Fruit fly (Drosophila melanogaster): Measurements from ENCODE around the gene Dci.
A peak's percentile ranks its signal among the peaks of the same experiment; 100 is the strongest.

The Dci gene

DNA sequence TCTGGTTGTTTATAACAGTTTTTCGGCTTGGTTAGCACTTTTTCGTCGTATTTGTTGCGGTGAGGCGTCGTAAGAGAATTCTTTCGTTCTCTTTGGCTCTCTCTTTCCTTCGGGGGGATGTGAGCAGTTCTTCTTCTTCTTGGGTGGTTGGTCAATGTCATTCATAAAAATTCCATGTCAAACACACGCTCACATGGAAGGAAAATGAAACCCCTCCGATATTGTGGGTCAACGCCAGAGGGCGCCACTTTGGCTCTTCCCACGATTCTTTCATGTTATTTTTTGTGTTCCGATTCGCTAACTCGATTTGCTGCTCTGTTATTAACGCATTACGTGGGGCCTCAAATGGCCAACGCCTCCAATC lies 31.7 kb downstream of the Dci start (continued):
- TF ChIP-seq Hr78 (GFP tag; optimal IDR thresholded peaks at IDR 0.05) (peak in 1 of 2 experiments; percentile 51), zen2 (GFP tag; IDR thresholded peaks at IDR 0.05; ENCODE audit: partially characterized antibody) (no peak), CG13624 (GFP tag; optimal IDR thresholded peaks at IDR 0.05) (no peak), ash1 (GFP tag; optimal IDR thresholded peaks at IDR 0.05) (no peak), CG3163 (GFP tag; optimal IDR thresholded peaks at IDR 0.05) (peak; percentile 94), Lim3 (GFP tag; IDR thresholded peaks at IDR 0.05) (no peak), CG12942 (GFP tag; optimal IDR thresholded peaks at IDR 0.05) (no peak), NC2α (GFP tag; optimal IDR thresholded peaks at IDR 0.05) (no peak), Nf-YA (GFP tag; IDR thresholded peaks at IDR 0.05) (no peak), ftz-f1 (GFP tag; optimal IDR thresholded peaks at IDR 0.05) (no peak), CG6791 (GFP tag; IDR thresholded peaks at IDR 0.05; ENCODE audit: partially characterized antibody) (peak; percentile 45; the same call in 1 of the 3 replicates), CG17385 (GFP tag; optimal IDR thresholded peaks at IDR 0.05) (peak; percentile 85), CG9609 (GFP tag; optimal IDR thresholded peaks at IDR 0.05) (no peak), br (optimal IDR thresholded peaks at IDR 0.05) (no peak), Nf-YB (GFP tag; optimal IDR thresholded peaks at IDR 0.05) (no peak), CG15514 (GFP tag; optimal IDR thresholded peaks at IDR 0.05) (peak; percentile 7), CG8290 (GFP tag; optimal IDR thresholded peaks at IDR 0.05) (no peak), CG8290 (tag; optimal IDR thresholded peaks at IDR 0.05) (peak in 1 of 2 experiments; percentile 19), yki (optimal IDR thresholded peaks at IDR 0.05) (no peak), CG31365 (tag; optimal IDR thresholded peaks at IDR 0.05) (no peak), mirr (GFP tag; optimal IDR thresholded peaks at IDR 0.05) (peak; percentile 34), en (GFP tag; optimal IDR thresholded peaks at IDR 0.05) (no peak), Side (GFP tag; optimal IDR thresholded peaks at IDR 0.05) (no peak), ken (GFP tag; IDR thresholded peaks at IDR 0.05) (peak; percentile 20; the same call in 1 of the 3 replicates), CoRest (tag; optimal IDR thresholded peaks at IDR 0.05) (no peak), Ravus (GFP tag; IDR thresholded peaks at IDR 0.05) (no peak), Gug (GFP tag; IDR thresholded peaks at IDR 0.05) (no peak), CG2199 (GFP tag; IDR thresholded peaks at IDR 0.05) (0 out of 3 replicates have a peak, but pooled peaks have one; percentile 11), sug (tag; optimal IDR thresholded peaks at IDR 0.05) (peak; percentile 41), CG1024 (GFP tag; IDR thresholded peaks at IDR 0.05) (peak; percentile 41; the same call in 1 of the 2 replicates), kni (GFP tag; optimal IDR thresholded peaks at IDR 0.05) (peak; percentile 21), Rfx (GFP tag; IDR thresholded peaks at IDR 0.05) (0 out of 2 replicates have a peak, but pooled peaks have one; percentile 29), CTCF (GFP tag; optimal IDR thresholded peaks at IDR 0.05) (peak; percentile 91), CG7839 (tag; optimal IDR thresholded peaks at IDR 0.05) (no peak), CG34376 (GFP tag; optimal IDR thresholded peaks at IDR 0.05) (no peak), CG8089 (GFP tag; optimal IDR thresholded peaks at IDR 0.05) (no peak), gcm2 (GFP tag; optimal IDR thresholded peaks at IDR 0.05) (no peak), vvl (GFP tag; IDR thresholded peaks at IDR 0.05) (no peak), Myb (GFP tag; optimal IDR thresholded peaks at IDR 0.05) (no peak), abd-A (tag; optimal IDR thresholded peaks at IDR 0.05) (peak; percentile 70), Chrac-16 (GFP tag; optimal IDR thresholded peaks at IDR 0.05) (no peak), ERR (GFP tag; optimal IDR thresholded peaks at IDR 0.05) (peak; percentile 4), chinmo (GFP tag; IDR thresholded peaks at IDR 0.05; ENCODE audit: partially characterized antibody) (0 out of 4 replicates have a peak, but pooled peaks have one; percentile 19), pros (GFP tag; optimal IDR thresholded peaks at IDR 0.05) (peak; percentile 81)

DNA sequence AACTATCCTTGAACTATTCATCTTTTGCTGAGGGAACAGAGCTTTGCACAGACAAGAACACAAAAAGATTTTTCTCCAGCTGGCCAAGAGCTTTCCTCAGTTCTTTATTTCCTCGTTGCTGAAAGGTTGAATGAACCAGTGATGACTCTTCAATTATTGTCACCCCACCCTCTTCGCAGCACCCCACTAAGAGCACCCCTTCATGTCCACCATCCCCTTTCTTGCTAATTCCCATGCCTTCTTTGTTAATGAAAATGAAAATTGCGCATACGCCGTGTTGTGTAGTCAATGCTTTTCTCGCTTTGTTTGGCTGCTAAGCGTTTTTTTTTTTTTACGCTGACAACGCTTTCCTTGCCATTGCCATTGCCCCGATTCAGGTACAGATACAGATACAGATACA lies 32.6 kb downstream of the Dci start:
- TF ChIP-seq CG5953 (GFP tag; IDR thresholded peaks at IDR 0.05) (no peak), Poxn (GFP tag; IDR thresholded peaks at IDR 0.05) (no peak), CG15514 (GFP tag; optimal IDR thresholded peaks at IDR 0.05) (peak; percentile 20), Bteb2 (GFP tag; optimal IDR thresholded peaks at IDR 0.05) (no peak), CG2875 (GFP tag; optimal IDR thresholded peaks at IDR 0.05) (no peak), CG7928 (GFP tag; optimal IDR thresholded peaks at IDR 0.05) (no peak), CG15269 (tag; optimal IDR thresholded peaks at IDR 0.05) (no peak), CG7745 (tag; optimal IDR thresholded peaks at IDR 0.05) (no peak), CG18476 (GFP tag; optimal IDR thresholded peaks at IDR 0.05) (no peak), ro (GFP tag; IDR thresholded peaks at IDR 0.05) (no peak), chinmo (GFP tag; IDR thresholded peaks at IDR 0.05; ENCODE audit: partially characterized antibody) (0 out of 4 replicates have a peak, but pooled peaks have one; percentile 10), crc (GFP tag; optimal IDR thresholded peaks at IDR 0.05) (no peak), ato (GFP tag; IDR thresholded peaks at IDR 0.05; ENCODE audit: partially characterized antibody) (no peak)

Measured in whole organism, embryonic.